Fruit fly (Drosophila melanogaster): ENCODE data around the gene CG43938.

DNA sequence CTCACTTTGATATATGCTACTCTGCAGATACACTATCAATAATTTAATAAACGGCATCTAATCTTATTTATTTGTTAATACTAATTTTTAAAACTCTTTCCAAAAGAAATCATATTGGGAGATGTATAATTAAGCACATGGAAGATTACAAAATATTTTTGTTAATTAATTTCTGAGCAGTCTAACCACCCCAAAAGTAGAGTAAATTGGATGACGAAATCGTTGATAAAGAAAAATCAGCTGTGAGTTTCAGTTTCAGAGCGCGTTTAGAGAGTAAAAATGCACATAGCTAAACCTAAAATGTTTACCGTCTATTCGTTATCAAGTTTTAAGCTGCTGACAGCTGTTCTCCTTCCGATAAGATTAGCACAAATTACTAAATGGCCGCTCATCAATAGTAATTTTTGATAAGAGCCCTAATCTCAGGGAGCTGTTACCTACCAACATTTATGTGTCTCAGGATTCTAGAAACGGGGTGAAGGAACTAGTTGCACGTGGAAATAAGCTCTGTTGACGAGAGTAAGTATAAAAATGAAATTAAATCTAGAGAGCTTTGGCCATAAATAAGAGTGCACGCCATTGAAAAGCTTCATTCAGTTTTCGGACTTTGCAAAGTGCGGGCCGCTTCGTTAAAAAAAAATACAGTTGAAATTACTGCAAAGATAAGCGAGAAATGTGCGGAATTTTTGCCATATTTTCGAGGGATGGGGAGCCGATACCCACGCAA lies 51.2 kb downstream of the CG43938 start, which contains the start of the genes chb and AsnS:
- TF ChIP-seq Myc (optimal IDR thresholded peaks at IDR 0.05) = no peak
- TF ChIP-seq ttk (optimal IDR thresholded peaks at IDR 0.05) = no peak
- TF ChIP-seq insv (optimal IDR thresholded peaks at IDR 0.05) = no peak
- no peak for TF ChIP-seq psq (optimal IDR thresholded peaks at IDR 0.05)
- TF ChIP-seq Sin3A (optimal IDR thresholded peaks at IDR 0.05) = no peak
- TF ChIP-seq h (optimal IDR thresholded peaks at IDR 0.05) = no peak
